Fruit fly (Drosophila melanogaster) whole organism: ENCODE measurements around the gene H2.0.

Experiments
- CG8478 ChIP-seq: fragments of >200 bp; optimal IDR thresholded peaks from 2 replicates; lab custom pipeline; 2018; ENCODE audit warnings: inconsistent platforms
- Dll ChIP-seq: fragments of >200 bp; optimal IDR thresholded peaks from 2 replicates; lab custom pipeline; 2017
- EcR ChIP-seq, 2 experiments: fragments of >200 bp; optimal IDR thresholded peaks; 2 replicates each; lab custom pipeline; 2017; ENCODE audit warnings: missing biosample characterization in 2 of 2, missing genetic modification characterization in 2 of 2, missing genetic modification reagents in 2 of 2
- pan ChIP-seq: fragments of >200 bp; optimal IDR thresholded peaks from 2 replicates; lab custom pipeline; 2017
- psq ChIP-seq: fragments of >200 bp; optimal IDR thresholded peaks from 2 replicates; lab custom pipeline; 2017
- usp ChIP-seq: fragments of >200 bp; optimal IDR thresholded peaks from 2 replicates; lab custom pipeline; 2017; ENCODE audit warnings: missing biosample characterization, missing genetic modification characterization, mixed read lengths

Gene H2.0

dm6 chr2L:6020535-6020934, 1.3 kb upstream of the H2.0 start, which contains the start of gene CG13996:
Gene CG13996 (plus strand): TSS chr2L:6020835.
- no peak for TF ChIP-seq Dll
- TF ChIP-seq psq (lab: Kevin White, UChicago) = no peak
- no peak for TF ChIP-seq pan
- TF ChIP-seq CG8478 (lab: Kevin White, UChicago) = no peak
- no peak for TF ChIP-seq usp (GFP tag; lab: Kevin White, UChicago)
- no peak for TF ChIP-seq EcR (GFP tag; optimal IDR thresholded peaks at IDR 0.05; lab: Kevin White, UChicago)

dm6 chr2L:6013071-6013417, 6.2 kb downstream of the H2.0 start:
- TF ChIP-seq EcR (GFP tag; optimal IDR thresholded peaks at IDR 0.05; lab: Kevin White, UChicago) (no peak), CG8478 (lab: Kevin White, UChicago) (no peak), psq (lab: Kevin White, UChicago) (no peak), usp (GFP tag; lab: Kevin White, UChicago) (no peak), pan (no peak), Dll (no peak)

- no peak for TF ChIP-seq Dll
Measured at dm6 chr2L:6012303-6013070, 6.7 kb downstream of the H2.0 start, which contains the start of gene CG9098. Gene CG9098 (minus strand): TSS chr2L:6012338.

dm6 chr2L:6006508-6007232, 12.5 kb downstream of the H2.0 start, which contains the start of gene Gal:
Gene Gal (minus strand): TSS chr2L:6006827.
- TF ChIP-seq pan (no peak), psq (lab: Kevin White, UChicago) (no peak), Dll (no peak), CG8478 (lab: Kevin White, UChicago) (no peak), usp (GFP tag; lab: Kevin White, UChicago) (no peak), EcR (GFP tag; optimal IDR thresholded peaks at IDR 0.05; lab: Kevin White, UChicago) (no peak)

- no peak for TF ChIP-seq Dll
- TF ChIP-seq psq (lab: Kevin White, UChicago) = no peak
- no peak for TF ChIP-seq EcR (GFP tag; optimal IDR thresholded peaks at IDR 0.05; lab: Kevin White, UChicago)
- no peak for TF ChIP-seq CG8478 (lab: Kevin White, UChicago)
- TF ChIP-seq usp (GFP tag; lab: Kevin White, UChicago) = no peak
- TF ChIP-seq pan = no peak
Measured at dm6 chr2L:6000065-6000464, 19.1 kb downstream of the H2.0 start, which contains the start of gene Tsp26A. Gene Tsp26A (plus strand): TSS chr2L:6000228.

dm6 chr2L:5999247-5999646, 20.0 kb downstream of the H2.0 start, which contains the start of gene Kdm5:
Gene Kdm5 (minus strand): TSS chr2L:5999501.
- no peak for TF ChIP-seq psq (lab: Kevin White, UChicago)

- TF ChIP-seq Dll (no peak), pan (no peak), psq (lab: Kevin White, UChicago) (no peak), CG8478 (lab: Kevin White, UChicago) (no peak), EcR (GFP tag; optimal IDR thresholded peaks at IDR 0.05; lab: Kevin White, UChicago) (no peak), usp (GFP tag; lab: Kevin White, UChicago) (no peak)
Measured at dm6 chr2L:5998383-5998782, 20.8 kb downstream of the H2.0 start.

- TF ChIP-seq Dll (peak; percentile 62), CG8478 (lab: Kevin White, UChicago) (no peak)
Measured at dm6 chr2L:5997609-5998229, 21.5 kb downstream of the H2.0 start.

- TF ChIP-seq usp (GFP tag; lab: Kevin White, UChicago) (no peak), pan (no peak), EcR (GFP tag; optimal IDR thresholded peaks at IDR 0.05; lab: Kevin White, UChicago) (no peak), Dll (no peak), psq (lab: Kevin White, UChicago) (no peak), CG8478 (lab: Kevin White, UChicago) (no peak)
Measured at dm6 chr2L:5990447-5990846, 28.8 kb downstream of the H2.0 start.

dm6 chr2L:5988115-5989092, 30.8 kb downstream of the H2.0 start:
- no peak for TF ChIP-seq CG8478 (lab: Kevin White, UChicago)
- TF ChIP-seq psq (lab: Kevin White, UChicago) = no peak
- TF ChIP-seq usp (GFP tag; lab: Kevin White, UChicago) = no peak

dm6 chr2L:5986940-5987339, 32.3 kb downstream of the H2.0 start:
- TF ChIP-seq psq (lab: Kevin White, UChicago) = no peak
- TF ChIP-seq Dll = no peak
- no peak for TF ChIP-seq usp (GFP tag; lab: Kevin White, UChicago)
- no peak for TF ChIP-seq EcR (GFP tag; optimal IDR thresholded peaks at IDR 0.05; lab: Kevin White, UChicago)
- TF ChIP-seq pan = no peak
- no peak for TF ChIP-seq CG8478 (lab: Kevin White, UChicago)
